Fruit fly (Drosophila melanogaster): ENCODE measurements around the gene CG9215.

DNA sequence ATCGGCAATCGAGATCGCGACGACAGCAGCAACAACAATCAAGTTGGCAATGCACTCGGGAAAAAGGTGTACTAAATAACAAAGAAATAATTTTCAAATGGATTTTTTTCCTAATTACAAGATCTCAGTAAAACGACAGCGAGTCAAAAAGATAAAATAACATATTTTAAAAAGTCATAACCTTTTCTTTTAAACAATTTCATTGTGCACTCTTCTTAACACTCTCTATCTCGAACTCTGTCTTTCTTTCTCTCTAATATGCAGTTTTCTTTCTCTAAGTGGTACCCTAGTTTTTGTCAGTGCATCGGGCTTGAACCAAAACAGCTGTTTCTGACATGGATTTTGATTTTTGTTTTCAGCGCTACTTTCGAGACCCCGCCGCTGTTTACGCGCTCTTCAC lies 33.6 kb downstream of the CG9215 start:
- TF ChIP-seq Antp (GFP tag; optimal IDR thresholded peaks at IDR 0.05) (peak; percentile 66), CG9215 (GFP tag; IDR thresholded peaks at IDR 0.05) (peak; percentile 94), lilli (GFP tag; optimal IDR thresholded peaks at IDR 0.05) (peak; percentile 77), knrl (GFP tag; IDR thresholded peaks at IDR 0.05; ENCODE audit: partially characterized antibody) (no peak), Camta (GFP tag; optimal IDR thresholded peaks at IDR 0.05) (peak; percentile 64), CG1529 (GFP tag; optimal IDR thresholded peaks at IDR 0.05) (peak; percentile 56), phol (tag; optimal IDR thresholded peaks at IDR 0.05) (peak; percentile 85), gem (tag; optimal IDR thresholded peaks at IDR 0.05) (peak; percentile 89)

Measured in whole organism, embryonic.